Fruit fly (Drosophila melanogaster) whole organism, embryonic: Measurements from ENCODE around the gene ato.

ENCODE experiments used
- Atf3 ChIP-seq: fragments of 200-800 bp; sonication (Bioruptor generic); optimal IDR thresholded peaks from 3 replicates; lab custom pipeline; 2016; ENCODE audit warnings: missing biosample characterization, missing genetic modification characterization
- CG10431 ChIP-seq: fragments of 200-800 bp; sonication (Bioruptor generic); optimal IDR thresholded peaks from 3 replicates; lab custom pipeline; 2018; ENCODE audit warnings: missing biosample characterization, mild to moderate bottlenecking, missing genetic modification characterization
- CG11398 ChIP-seq: fragments of 200-800 bp; sonication (Bioruptor generic); optimal IDR thresholded peaks from 2 replicates; lab custom pipeline; 2016; ENCODE audit warnings: missing biosample characterization, missing genetic modification characterization
- CG12942 ChIP-seq: fragments of 200-800 bp; sonication (Bioruptor generic); optimal IDR thresholded peaks from 3 replicates; lab custom pipeline; 2016; ENCODE audit warnings: missing biosample characterization, missing genetic modification characterization
- CG13123 ChIP-seq: fragments of 200-800 bp; sonication (Bioruptor generic); optimal IDR thresholded peaks from 2 replicates; lab custom pipeline; 2016; ENCODE audit warnings: missing biosample characterization, missing genetic modification characterization
- CG15601 ChIP-seq: fragments of 200-800 bp; sonication (Bioruptor generic); optimal IDR thresholded peaks from 3 replicates; lab custom pipeline; 2019; ENCODE audit warnings: missing biosample characterization, mild to moderate bottlenecking, missing genetic modification characterization, moderate library complexity
- CG1602 ChIP-seq: fragments of 200-800 bp; sonication (Bioruptor generic); optimal IDR thresholded peaks from 3 replicates; lab custom pipeline; 2016; ENCODE audit warnings: missing biosample characterization, missing genetic modification characterization
- CG17568 ChIP-seq: fragments of 200-800 bp; sonication (Bioruptor generic); optimal IDR thresholded peaks from 2 replicates; lab custom pipeline; 2018; ENCODE audit warnings: missing biosample characterization, mild to moderate bottlenecking, missing genetic modification characterization, moderate library complexity
- CG17912 ChIP-seq: fragments of 200-800 bp; sonication (Bioruptor generic); optimal IDR thresholded peaks from 2 replicates; lab custom pipeline; 2018; ENCODE audit warnings: missing biosample characterization, mild to moderate bottlenecking, missing genetic modification characterization
- CG18262 ChIP-seq: fragments of 200-800 bp; optimal IDR thresholded peaks from 3 replicates; lab custom pipeline; 2019; ENCODE audit warnings: missing biosample characterization, mild to moderate bottlenecking, missing genetic modification characterization, moderate library complexity
- CG18476 ChIP-seq: fragments of 200-800 bp; sonication (Bioruptor generic); optimal IDR thresholded peaks from 2 replicates; lab custom pipeline; 2016; ENCODE audit warnings: missing biosample characterization, mild to moderate bottlenecking, missing genetic modification characterization
- CG2116 ChIP-seq: fragments of 200-800 bp; sonication (Bioruptor generic); optimal IDR thresholded peaks from 3 replicates; lab custom pipeline; 2018; ENCODE audit warnings: missing biosample characterization, mild to moderate bottlenecking, missing genetic modification characterization
- CG2712 ChIP-seq: fragments of 200-800 bp; optimal IDR thresholded peaks from 3 replicates; lab custom pipeline; 2019; ENCODE audit warnings: missing biosample characterization, mild to moderate bottlenecking, missing genetic modification characterization, moderate library complexity
- CG31365 ChIP-seq: fragments of 200-800 bp; sonication (Bioruptor generic); optimal IDR thresholded peaks from 2 replicates; lab custom pipeline; 2018; ENCODE audit warnings: missing biosample characterization, mild to moderate bottlenecking, missing genetic modification characterization
- CG3163 ChIP-seq: fragments of 200-800 bp; sonication (Bioruptor generic); optimal IDR thresholded peaks from 3 replicates; lab custom pipeline; 2016; ENCODE audit warnings: missing biosample characterization, missing genetic modification characterization
- CG3838 ChIP-seq: fragments of 200-800 bp; sonication (Bioruptor generic); optimal IDR thresholded peaks from 3 replicates; lab custom pipeline; 2016; ENCODE audit warnings: missing biosample characterization, missing genetic modification characterization
- CG6791 ChIP-seq: fragments of 200-800 bp; sonication (Bioruptor generic); IDR thresholded peaks from 3 replicates; pipeline ENCODE4 v1.3.6; 2022; ENCODE audit warnings: missing biosample characterization, missing genetic modification characterization; ENCODE audit not compliant: partially characterized antibody
- CG7372 ChIP-seq: fragments of 200-800 bp; sonication (Bioruptor generic); IDR thresholded peaks from 2 replicates; pipeline ENCODE4 v1.3.6; 2022; ENCODE audit warnings: missing biosample characterization, missing genetic modification characterization
- CG7963 ChIP-seq: fragments of 200-800 bp; sonication (Bioruptor generic); IDR thresholded peaks from 3 replicates; pipeline ENCODE4 v1.3.6; 2022; ENCODE audit warnings: missing biosample characterization, missing genetic modification characterization; ENCODE audit not compliant: partially characterized antibody
- CG8089 ChIP-seq: fragments of 200-800 bp; sonication (Bioruptor generic); optimal IDR thresholded peaks from 3 replicates; lab custom pipeline; 2016; ENCODE audit warnings: missing biosample characterization, missing genetic modification characterization
- CG8924 ChIP-seq: fragments of 200-800 bp; optimal IDR thresholded peaks from 3 replicates; lab custom pipeline; 2019; ENCODE audit warnings: missing biosample characterization, mild to moderate bottlenecking, missing genetic modification characterization, moderate library complexity
- CG9215 ChIP-seq: fragments of 200-800 bp; sonication (Bioruptor generic); IDR thresholded peaks from 2 replicates; pipeline ENCODE4 v1.3.6; 2022; ENCODE audit warnings: missing biosample characterization, missing genetic modification characterization
- CG9727 ChIP-seq: fragments of 200-800 bp; sonication (Bioruptor generic); optimal IDR thresholded peaks from 3 replicates; lab custom pipeline; 2017; ENCODE audit warnings: missing biosample characterization, mild to moderate bottlenecking, missing genetic modification characterization
- CrebB ChIP-seq: fragments of 200-800 bp; sonication (Bioruptor generic); optimal IDR thresholded peaks from 3 replicates; lab custom pipeline; 2018; ENCODE audit warnings: missing biosample characterization, mild to moderate bottlenecking, missing genetic modification characterization
- Dek ChIP-seq: fragments of 200-800 bp; sonication (Bioruptor generic); optimal IDR thresholded peaks from 3 replicates; lab custom pipeline; 2019; ENCODE audit warnings: missing biosample characterization, mild to moderate bottlenecking, missing genetic modification characterization, moderate library complexity
- GATAe ChIP-seq: fragments of 200-800 bp; sonication (Bioruptor generic); conservative IDR thresholded peaks from 2 replicates; pipeline ENCODE4 v1.3.6; 2022; ENCODE audit warnings: missing biosample characterization, missing genetic modification characterization
- HHEX ChIP-seq: fragments of 200-800 bp; sonication (Bioruptor generic); optimal IDR thresholded peaks from 3 replicates; lab custom pipeline; 2017; ENCODE audit warnings: missing biosample characterization, mild to moderate bottlenecking, missing genetic modification characterization, missing genetic modification reagents
- HLH3B ChIP-seq: fragments of 200-800 bp; sonication (Bioruptor generic); IDR thresholded peaks from 2 replicates; pipeline ENCODE4 v1.3.6; 2022; ENCODE audit warnings: missing biosample characterization, missing genetic modification characterization
- HLH54F ChIP-seq: fragments of 200-800 bp; sonication (Bioruptor generic); optimal IDR thresholded peaks from 3 replicates; lab custom pipeline; 2016; ENCODE audit warnings: missing biosample characterization, missing genetic modification characterization
- HmgD ChIP-seq: fragments of 200-800 bp; sonication (Bioruptor generic); optimal IDR thresholded peaks from 3 replicates; lab custom pipeline; 2016; ENCODE audit warnings: missing biosample characterization, missing genetic modification characterization
- HmgZ ChIP-seq: fragments of 200-800 bp; sonication (Bioruptor generic); optimal IDR thresholded peaks from 2 replicates; lab custom pipeline; 2018; ENCODE audit warnings: missing biosample characterization, mild to moderate bottlenecking, missing genetic modification characterization
- Six4 ChIP-seq: fragments of 200-800 bp; sonication (Bioruptor generic); optimal IDR thresholded peaks from 2 replicates; lab custom pipeline; 2016; ENCODE audit warnings: missing biosample characterization, missing genetic modification characterization
- Sry-δ ChIP-seq: fragments of 200-800 bp; sonication (Bioruptor generic); optimal IDR thresholded peaks from 2 replicates; lab custom pipeline; 2016; ENCODE audit warnings: missing biosample characterization, missing genetic modification characterization
- Taf1 ChIP-seq: fragments of 200-800 bp; sonication (Bioruptor generic); IDR thresholded peaks from 2 replicates; pipeline ENCODE4 v1.3.6; 2022; ENCODE audit warnings: missing biosample characterization, missing genetic modification characterization
- amos ChIP-seq: fragments of 200-800 bp; sonication (Bioruptor generic); IDR thresholded peaks from 2 replicates; pipeline ENCODE4 v1.3.6; 2022; ENCODE audit warnings: missing biosample characterization, missing genetic modification characterization; ENCODE audit not compliant: partially characterized antibody
- aop ChIP-seq: fragments of 200-800 bp; sonication (Bioruptor generic); IDR thresholded peaks from 2 replicates; pipeline ENCODE4 v1.3.6; 2022; ENCODE audit warnings: missing biosample characterization, missing genetic modification characterization
- danr ChIP-seq: fragments of 200-800 bp; sonication (Bioruptor generic); IDR thresholded peaks from 2 replicates; pipeline ENCODE4 v1.3.6; 2022; ENCODE audit warnings: missing biosample characterization, missing genetic modification characterization
- fd102C ChIP-seq: fragments of 200-800 bp; sonication (Bioruptor generic); optimal IDR thresholded peaks from 2 replicates; lab custom pipeline; 2018; ENCODE audit warnings: missing biosample characterization, mild to moderate bottlenecking, missing genetic modification characterization, moderate library complexity
- ham ChIP-seq: fragments of 200-800 bp; sonication (Bioruptor generic); IDR thresholded peaks from 2 replicates; pipeline ENCODE4 v1.3.6; 2022; ENCODE audit warnings: missing biosample characterization, missing genetic modification characterization
- kni ChIP-seq: fragments of 200-800 bp; sonication (Bioruptor generic); optimal IDR thresholded peaks from 3 replicates; lab custom pipeline; 2017; ENCODE audit warnings: mild to moderate bottlenecking, missing biosample characterization, missing genetic modification reagents, missing genetic modification characterization
- lab ChIP-seq: fragments of 200-800 bp; sonication (Bioruptor generic); optimal IDR thresholded peaks from 3 replicates; lab custom pipeline; 2017; ENCODE audit warnings: missing biosample characterization, missing genetic modification characterization, mild to moderate bottlenecking, moderate library complexity, missing genetic modification reagents
- nmo ChIP-seq: fragments of 200-800 bp; sonication (Bioruptor generic); optimal IDR thresholded peaks from 2 replicates; lab custom pipeline; 2018; ENCODE audit warnings: missing biosample characterization, mild to moderate bottlenecking, missing genetic modification characterization, moderate library complexity
- p53 ChIP-seq: fragments of 200-800 bp; sonication (Bioruptor generic); optimal IDR thresholded peaks from 2 replicates; lab custom pipeline; 2016; ENCODE audit warnings: missing biosample characterization, missing genetic modification characterization
- pan ChIP-seq, 4 experiments: fragments of >200 bp in 3 of 4; fragments of 200-800 bp in 1 of 4; sonication (Bioruptor generic) in 1 of 4; optimal IDR thresholded peaks in 3 of 4; IDR thresholded peaks in 1 of 4; 2 replicates each; pipeline versions ENCODE4 v1.3.6 to Lab custom; 2017 to 2022; ENCODE audit warnings: missing biosample characterization in 2 of 4, missing genetic modification characterization in 2 of 4, mixed read lengths in 1 of 4
- psq ChIP-seq: fragments of 200-800 bp; sonication (Bioruptor generic); optimal IDR thresholded peaks from 2 replicates; lab custom pipeline; 2017; ENCODE audit warnings: missing biosample characterization, missing genetic modification characterization
- schlank ChIP-seq: fragments of 200-800 bp; sonication (Bioruptor generic); optimal IDR thresholded peaks from 2 replicates; lab custom pipeline; 2018; ENCODE audit warnings: missing biosample characterization, mild to moderate bottlenecking, missing genetic modification characterization
- slp2 ChIP-seq: fragments of 200-800 bp; sonication (Bioruptor generic); optimal IDR thresholded peaks from 2 replicates; lab custom pipeline; 2016; ENCODE audit warnings: missing biosample characterization, missing genetic modification characterization
- ssp ChIP-seq: fragments of 200-800 bp; sonication (Bioruptor generic); IDR thresholded peaks from 2 replicates; pipeline ENCODE4 v1.3.6; 2022; ENCODE audit warnings: missing biosample characterization, missing genetic modification characterization
- stwl ChIP-seq: fragments of 200-800 bp; sonication (Bioruptor generic); optimal IDR thresholded peaks from 3 replicates; lab custom pipeline; 2018; ENCODE audit warnings: missing biosample characterization, mild to moderate bottlenecking, missing genetic modification characterization, moderate library complexity
- tna ChIP-seq: fragments of 200-800 bp; sonication (Bioruptor generic); IDR thresholded peaks from 2 replicates; pipeline ENCODE4 v1.3.6; 2022; ENCODE audit warnings: missing biosample characterization, missing genetic modification characterization; ENCODE audit not compliant: partially characterized antibody
- twi ChIP-seq: fragments of 200-800 bp; optimal IDR thresholded peaks from 2 replicates; lab custom pipeline; 2019; ENCODE audit warnings: missing biosample characterization, mild to moderate bottlenecking, missing genetic modification characterization, moderate library complexity

Gene ato

dm6 chr3R:8269740-8270139 is 8.1 kb upstream of the ato start, which contains the start of gene CG9630 (continued):
- TF ChIP-seq kni (GFP tag; lab: Kevin White, UChicago) (no peak), CG6791 (GFP tag; lab: Robert Waterston, UW) (peak; percentile 68; the same call in 2 of the 3 replicates), slp2 (GFP tag; lab: Kevin White, UChicago) (no peak), HmgZ (tag; lab: Kevin White, UChicago) (peak; percentile 73), ham (GFP tag; lab: Robert Waterston, UW) (no peak), HmgD (GFP tag; lab: Kevin White, UChicago) (peak; percentile 73), fd102C (no peak), CG17568 (GFP tag; lab: Kevin White, UChicago) (no peak), p53 (GFP tag; lab: Kevin White, UChicago) (no peak), Six4 (GFP tag; lab: Kevin White, UChicago) (no peak), CG2712 (tag; lab: Kevin White, UChicago) (peak; percentile 24), Dek (tag; lab: Kevin White, UChicago) (no peak), CG3838 (GFP tag; lab: Kevin White, UChicago) (no peak), amos (GFP tag; lab: Robert Waterston, UW) (peak; percentile 69), CrebB (tag; lab: Kevin White, UChicago) (no peak), CG7963 (GFP tag; lab: Robert Waterston, UW) (no peak), CG9727 (GFP tag; lab: Kevin White, UChicago) (no peak), CG18262 (no peak), Sry-δ (GFP tag; lab: Kevin White, UChicago) (peak; percentile 75), CG3163 (no peak), Taf1 (GFP tag; lab: Robert Waterston, UW) (no peak), ssp (no peak), HLH3B (GFP tag; lab: Robert Waterston, UW) (no peak), CG11398 (no peak), CG13123 (GFP tag; lab: Kevin White, UChicago) (no peak), CG10431 (GFP tag; lab: Kevin White, UChicago) (no peak), schlank (tag; lab: Kevin White, UChicago) (no peak), GATAe (GFP tag; lab: Robert Waterston, UW) (no peak), HLH54F (GFP tag; lab: Kevin White, UChicago) (no peak), danr (no peak), stwl (tag; lab: Kevin White, UChicago) (no peak), CG2116 (GFP tag; lab: Kevin White, UChicago) (peak; percentile 87), HHEX (GFP tag; lab: Kevin White, UChicago) (no peak), tna (GFP tag; lab: Robert Waterston, UW) (peak; percentile 31; the same call in 1 of the 2 replicates), nmo (GFP tag; lab: Kevin White, UChicago) (peak; percentile 10), CG31365 (no peak), psq (GFP tag; lab: Kevin White, UChicago) (no peak), Atf3 (no peak), CG17912 (no peak), twi (tag; lab: Kevin White, UChicago) (peak; percentile 85), CG1602 (GFP tag; lab: Kevin White, UChicago) (no peak), CG8089 (GFP tag; lab: Kevin White, UChicago) (no peak), CG7372 (GFP tag; lab: Robert Waterston, UW) (no peak), CG9215 (GFP tag; lab: Robert Waterston, UW) (peak; percentile 100), aop (GFP tag; lab: Robert Waterston, UW) (no peak), CG8924 (tag; lab: Kevin White, UChicago) (no peak), lab (GFP tag; lab: Kevin White, UChicago) (no peak), CG18476 (no peak), CG15601 (tag; lab: Kevin White, UChicago) (no peak), pan (optimal IDR thresholded peaks at IDR 0.05; lab: Kevin White, UChicago) (no peak), pan (GFP tag; optimal IDR thresholded peaks at IDR 0.05 in 1 of 2, IDR thresholded peaks at IDR 0.05 in 1 of 2) (no peak), CG12942 (no peak)
